Worm (Caenorhabditis elegans) whole organism, L4 larva: ENCODE data around the gene tbx-9.

Experiments used
- F10B5.3 ChIP-seq: sonication (generic microtip); optimal IDR thresholded peaks from 2 replicates; lab custom pipeline; 2016; ENCODE audit warnings: mild to moderate bottlenecking, missing genetic modification characterization, missing compliant biosample characterization
- fkh-10 ChIP-seq: fragments of 150-350 bp; optimal IDR thresholded peaks from 2 replicates; lab custom pipeline; 2014; ENCODE audit warnings: missing biosample characterization, missing genetic modification reagents, missing genetic modification characterization
- unc-39 ChIP-seq: sonication (generic microtip); optimal IDR thresholded peaks from 2 replicates; lab custom pipeline; 2017; ENCODE audit warnings: missing biosample characterization, missing genetic modification characterization
- ztf-11 ChIP-seq: fragments of 150-350 bp; optimal IDR thresholded peaks from 2 replicates; lab custom pipeline; 2014; ENCODE audit warnings: missing biosample characterization, missing genetic modification characterization

- TF ChIP-seq fkh-10 (GFP tag; lab: Kevin White, UChicago) (no peak), ztf-11 (tag; lab: Kevin White, UChicago) (no peak), unc-39 (tag; lab: Kevin White, UChicago) (no peak), F10B5.3 (tag; lab: Kevin White, UChicago) (no peak)
These were observed 16.0 kb upstream of the tbx-9 start, which contains the start of gene umps-1 for ce11 chrIII:10357598-10358186.
